Fruit fly (Drosophila melanogaster) whole organism, embryonic: ENCODE measurements around the gene eIF3h.
A peak's percentile ranks its signal among the peaks of the same experiment; 100 is the strongest.

Experiments
- Asciz ChIP-seq: fragments of 200-800 bp; sonication (Bioruptor generic); optimal IDR thresholded peaks from 2 replicates; lab custom pipeline; 2017; ENCODE audit warnings: missing biosample characterization, mild to moderate bottlenecking, missing genetic modification characterization, missing genetic modification reagents
- CG10147 ChIP-seq: fragments of 200-800 bp; sonication (Bioruptor generic); optimal IDR thresholded peaks from 2 replicates; lab custom pipeline; 2019; ENCODE audit warnings: missing biosample characterization, mild to moderate bottlenecking, missing genetic modification characterization, moderate library complexity
- CG10274 ChIP-seq: fragments of 200-800 bp; sonication (Bioruptor generic); optimal IDR thresholded peaks from 3 replicates; lab custom pipeline; 2017; ENCODE audit warnings: missing biosample characterization, mild to moderate bottlenecking, missing genetic modification characterization
- CG10565 ChIP-seq: fragments of 200-800 bp; sonication (Bioruptor generic); optimal IDR thresholded peaks from 3 replicates; lab custom pipeline; 2016; ENCODE audit warnings: missing biosample characterization, mild to moderate bottlenecking, missing genetic modification characterization
- CG11085 ChIP-seq: fragments of 200-800 bp; sonication (Bioruptor generic); IDR thresholded peaks from 2 replicates; pipeline ENCODE4 v1.3.6; 2022; ENCODE audit warnings: missing biosample characterization, missing genetic modification characterization
- CG12071 ChIP-seq: fragments of 200-800 bp; sonication (Bioruptor generic); optimal IDR thresholded peaks from 3 replicates; lab custom pipeline; 2018; ENCODE audit warnings: missing biosample characterization, mild to moderate bottlenecking, missing genetic modification characterization
- CG12155 ChIP-seq: fragments of 200-800 bp; sonication (Bioruptor generic); optimal IDR thresholded peaks from 3 replicates; lab custom pipeline; 2016; ENCODE audit warnings: missing biosample characterization, missing genetic modification characterization
- CG17385 ChIP-seq: fragments of 200-800 bp; sonication (Bioruptor generic); optimal IDR thresholded peaks from 3 replicates; lab custom pipeline; 2018; ENCODE audit warnings: missing biosample characterization, mild to moderate bottlenecking, missing genetic modification characterization
- CG1832 ChIP-seq: fragments of 200-800 bp; sonication (Bioruptor generic); optimal IDR thresholded peaks from 2 replicates; lab custom pipeline; 2017; ENCODE audit warnings: missing biosample characterization, mild to moderate bottlenecking, missing genetic modification characterization, inconsistent platforms
- CG2120 ChIP-seq: fragments of 200-800 bp; sonication (Bioruptor generic); optimal IDR thresholded peaks from 3 replicates; lab custom pipeline; 2016; ENCODE audit warnings: missing biosample characterization, missing genetic modification characterization
- CG2199 ChIP-seq: fragments of 200-800 bp; sonication (Bioruptor generic); IDR thresholded peaks from 3 replicates; pipeline ENCODE4 v1.3.6; 2022; ENCODE audit warnings: missing biosample characterization, missing genetic modification characterization
- CG31388 ChIP-seq: fragments of 200-800 bp; sonication (Bioruptor generic); optimal IDR thresholded peaks from 2 replicates; lab custom pipeline; 2016; ENCODE audit warnings: missing biosample characterization, missing genetic modification characterization
- CG4617 ChIP-seq: fragments of 200-800 bp; sonication (Bioruptor generic); optimal IDR thresholded peaks from 3 replicates; lab custom pipeline; 2016; ENCODE audit warnings: missing biosample characterization, missing genetic modification characterization, borderline replicate concordance
- CG6254 ChIP-seq: fragments of 200-800 bp; sonication (Bioruptor generic); optimal IDR thresholded peaks from 3 replicates; lab custom pipeline; 2017; ENCODE audit warnings: mild to moderate bottlenecking, missing biosample characterization, missing genetic modification reagents, missing genetic modification characterization
- CG8944 ChIP-seq: fragments of 200-800 bp; sonication (Bioruptor generic); optimal IDR thresholded peaks from 3 replicates; lab custom pipeline; 2016; ENCODE audit warnings: missing biosample characterization, missing genetic modification characterization
- CTCF ChIP-seq: fragments of 200-800 bp; sonication (Bioruptor generic); optimal IDR thresholded peaks from 2 replicates; lab custom pipeline; 2017; ENCODE audit warnings: missing biosample characterization, mild to moderate bottlenecking, missing genetic modification characterization, moderate library complexity
- CrebB ChIP-seq: fragments of 200-800 bp; sonication (Bioruptor generic); optimal IDR thresholded peaks from 3 replicates; lab custom pipeline; 2018; ENCODE audit warnings: missing biosample characterization, mild to moderate bottlenecking, missing genetic modification characterization
- Dip3 ChIP-seq: fragments of 200-800 bp; sonication (Bioruptor generic); optimal IDR thresholded peaks from 3 replicates; lab custom pipeline; 2016; ENCODE audit warnings: missing biosample characterization, missing genetic modification characterization
- GATAe ChIP-seq: fragments of 200-800 bp; sonication (Bioruptor generic); conservative IDR thresholded peaks from 2 replicates; pipeline ENCODE4 v1.3.6; 2022; ENCODE audit warnings: missing biosample characterization, missing genetic modification characterization
- H2.0 ChIP-seq: fragments of 200-800 bp; sonication (Bioruptor generic); IDR thresholded peaks from 2 replicates; pipeline ENCODE4 v1.3.6; 2022; ENCODE audit warnings: missing biosample characterization, missing genetic modification characterization
- Jarid2 ChIP-seq: fragments of 200-800 bp; sonication (Bioruptor generic); optimal IDR thresholded peaks from 3 replicates; lab custom pipeline; 2017; ENCODE audit warnings: mild to moderate bottlenecking, missing biosample characterization, missing genetic modification reagents, missing genetic modification characterization
- Mad ChIP-seq: fragments of 200-800 bp; sonication (Bioruptor generic); optimal IDR thresholded peaks from 2 replicates; lab custom pipeline; 2016; ENCODE audit warnings: missing biosample characterization, missing genetic modification characterization
- Mes4 ChIP-seq: fragments of 200-800 bp; sonication (Bioruptor generic); optimal IDR thresholded peaks from 2 replicates; lab custom pipeline; 2016; ENCODE audit warnings: missing biosample characterization, missing genetic modification characterization
- Myb ChIP-seq: fragments of 200-800 bp; sonication (Bioruptor generic); optimal IDR thresholded peaks from 2 replicates; lab custom pipeline; 2016; ENCODE audit warnings: missing biosample characterization, missing genetic modification characterization
- NC2β ChIP-seq: fragments of 200-800 bp; sonication (Bioruptor generic); optimal IDR thresholded peaks from 2 replicates; lab custom pipeline; 2016; ENCODE audit warnings: missing biosample characterization, missing genetic modification characterization
- Opbp ChIP-seq: fragments of 200-800 bp; sonication (Bioruptor generic); IDR thresholded peaks from 3 replicates; pipeline ENCODE4 v1.3.6; 2022; ENCODE audit warnings: missing biosample characterization, missing genetic modification characterization; ENCODE audit not compliant: partially characterized antibody
- Optix ChIP-seq: fragments of 200-800 bp; sonication (Bioruptor generic); IDR thresholded peaks from 3 replicates; pipeline ENCODE4 v1.3.6; 2022; ENCODE audit warnings: missing biosample characterization, missing genetic modification characterization
- Ptx1 ChIP-seq: fragments of 200-800 bp; sonication (Bioruptor generic); IDR thresholded peaks from 2 replicates; pipeline ENCODE4 v1.3.6; 2022; ENCODE audit warnings: missing biosample characterization, missing genetic modification characterization
- Scr ChIP-seq: fragments of 200-800 bp; sonication (Bioruptor generic); IDR thresholded peaks from 2 replicates; pipeline ENCODE4 v1.3.6; 2022; ENCODE audit warnings: missing biosample characterization, missing genetic modification characterization; ENCODE audit not compliant: partially characterized antibody
- Six4 ChIP-seq: fragments of 200-800 bp; sonication (Bioruptor generic); optimal IDR thresholded peaks from 2 replicates; lab custom pipeline; 2016; ENCODE audit warnings: missing biosample characterization, missing genetic modification characterization
- Ssrp ChIP-seq: fragments of 200-800 bp; sonication (Bioruptor generic); optimal IDR thresholded peaks from 2 replicates; lab custom pipeline; 2018; ENCODE audit warnings: missing biosample characterization, mild to moderate bottlenecking, missing genetic modification characterization, moderate library complexity
- bab2 ChIP-seq: fragments of 200-800 bp; sonication (Bioruptor generic); optimal IDR thresholded peaks from 2 replicates; lab custom pipeline; 2016; ENCODE audit warnings: missing biosample characterization, missing genetic modification characterization
- br ChIP-seq: fragments of >200 bp; optimal IDR thresholded peaks from 2 replicates; lab custom pipeline; 2017
- btn ChIP-seq: fragments of 200-800 bp; sonication (Bioruptor generic); optimal IDR thresholded peaks from 2 replicates; lab custom pipeline; 2016; ENCODE audit warnings: missing biosample characterization, missing genetic modification characterization
- chm ChIP-seq: fragments of 200-800 bp; sonication (Bioruptor generic); IDR thresholded peaks from 2 replicates; pipeline ENCODE4 v1.3.6; 2022; ENCODE audit warnings: missing biosample characterization, missing genetic modification characterization
- dysf ChIP-seq: fragments of 200-800 bp; sonication (Bioruptor generic); IDR thresholded peaks from 3 replicates; pipeline ENCODE4 v1.3.6; 2022; ENCODE audit warnings: missing biosample characterization, missing genetic modification characterization
- ems ChIP-seq: fragments of 200-800 bp; sonication (Bioruptor generic); optimal IDR thresholded peaks from 3 replicates; lab custom pipeline; 2016; ENCODE audit warnings: missing biosample characterization, missing genetic modification characterization
- ftz-f1 ChIP-seq: fragments of 200-800 bp; sonication (Bioruptor generic); optimal IDR thresholded peaks from 2 replicates; lab custom pipeline; 2016; ENCODE audit warnings: missing biosample characterization, missing genetic modification characterization
- ind ChIP-seq: fragments of 200-800 bp; sonication (Bioruptor generic); optimal IDR thresholded peaks from 3 replicates; lab custom pipeline; 2016; ENCODE audit warnings: missing biosample characterization, missing genetic modification characterization
- insv ChIP-seq, 2 experiments: fragments of 200-800 bp; sonication (Bioruptor generic); optimal IDR thresholded peaks; 3 replicates each; lab custom pipeline; 2016 to 2018; ENCODE audit warnings: missing biosample characterization in 2 of 2, missing genetic modification characterization in 2 of 2
- jing ChIP-seq: fragments of 200-800 bp; sonication (Bioruptor generic); optimal IDR thresholded peaks from 2 replicates; lab custom pipeline; 2018; ENCODE audit warnings: missing biosample characterization, mild to moderate bottlenecking, missing genetic modification characterization
- kni ChIP-seq: fragments of 200-800 bp; sonication (Bioruptor generic); optimal IDR thresholded peaks from 3 replicates; lab custom pipeline; 2017; ENCODE audit warnings: mild to moderate bottlenecking, missing biosample characterization, missing genetic modification reagents, missing genetic modification characterization
- lab ChIP-seq: fragments of 200-800 bp; sonication (Bioruptor generic); optimal IDR thresholded peaks from 3 replicates; lab custom pipeline; 2017; ENCODE audit warnings: missing biosample characterization, missing genetic modification characterization, mild to moderate bottlenecking, moderate library complexity, missing genetic modification reagents
- lola ChIP-seq, 3 experiments: fragments of >200 bp in 2 of 3; fragments of 200-800 bp in 1 of 3; sonication (Bioruptor generic) in 1 of 3; optimal IDR thresholded peaks; 2 replicates each; lab custom pipeline; 2017 to 2019; ENCODE audit warnings: missing biosample characterization in 3 of 3, missing genetic modification characterization in 3 of 3, mild to moderate bottlenecking in 1 of 3, moderate library complexity in 1 of 3
- nau ChIP-seq: fragments of 200-800 bp; sonication (Bioruptor generic); optimal IDR thresholded peaks from 3 replicates; lab custom pipeline; 2017; ENCODE audit warnings: missing biosample characterization, mild to moderate bottlenecking, missing genetic modification characterization, missing genetic modification reagents
- onecut ChIP-seq: fragments of 200-800 bp; sonication (Bioruptor generic); IDR thresholded peaks from 2 replicates; pipeline ENCODE4 v1.3.6; 2022; ENCODE audit warnings: missing biosample characterization, missing genetic modification characterization
- pan ChIP-seq, 4 experiments: fragments of >200 bp in 3 of 4; fragments of 200-800 bp in 1 of 4; sonication (Bioruptor generic) in 1 of 4; optimal IDR thresholded peaks in 3 of 4; IDR thresholded peaks in 1 of 4; 2 replicates each; pipeline versions ENCODE4 v1.3.6 to Lab custom; 2017 to 2022; ENCODE audit warnings: missing biosample characterization in 2 of 4, missing genetic modification characterization in 2 of 4, mixed read lengths in 1 of 4
- pho ChIP-seq: fragments of 200-800 bp; sonication (Bioruptor generic); optimal IDR thresholded peaks from 2 replicates; lab custom pipeline; 2016; ENCODE audit warnings: missing biosample characterization, missing genetic modification characterization
- pum ChIP-seq: fragments of 200-800 bp; sonication (Bioruptor generic); optimal IDR thresholded peaks from 2 replicates; lab custom pipeline; 2016; ENCODE audit warnings: missing biosample characterization, missing genetic modification characterization
- scrt ChIP-seq: fragments of 200-800 bp; sonication (Bioruptor generic); optimal IDR thresholded peaks from 2 replicates; lab custom pipeline; 2018; ENCODE audit warnings: missing biosample characterization, mild to moderate bottlenecking, missing genetic modification characterization, moderate library complexity
- sens ChIP-seq: fragments of 200-800 bp; sonication (Bioruptor generic); peaks from one replicate; lab custom pipeline; 2016; ENCODE audit warnings: missing biosample characterization, missing genetic modification characterization
- tup ChIP-seq: fragments of 200-800 bp; sonication (Bioruptor generic); optimal IDR thresholded peaks from 2 replicates; lab custom pipeline; 2016; ENCODE audit warnings: missing biosample characterization, mild to moderate bottlenecking, missing genetic modification characterization, moderate library complexity

eIF3h gene

DNA sequence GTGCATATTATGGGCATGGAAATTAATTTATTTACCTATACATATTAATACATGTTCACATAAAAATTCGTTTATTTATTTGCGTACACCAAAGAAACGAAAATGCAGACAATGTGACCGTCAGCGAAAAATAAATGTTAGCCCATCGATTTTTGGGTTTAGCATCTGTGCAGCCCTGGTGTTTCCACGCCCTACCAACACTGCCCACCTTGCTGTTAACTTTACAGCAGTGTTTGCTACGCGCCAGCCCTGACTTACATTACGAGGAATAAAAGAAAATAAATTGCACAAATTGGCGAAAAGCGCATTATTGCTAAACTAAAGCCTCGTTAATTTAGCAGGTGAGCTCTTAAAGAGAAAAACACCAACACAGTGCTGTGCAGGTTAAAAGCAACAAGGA is 9.9 kb downstream of the eIF3h start, which contains the start of the genes CG33995, CG44000 and CG44001 (continued):
- peak; percentile 2 for TF ChIP-seq Jarid2
- TF ChIP-seq pum (GFP tag; lab: Kevin White, UChicago) = peak; percentile 52
- no peak for TF ChIP-seq Ssrp (tag; lab: Kevin White, UChicago)
- TF ChIP-seq kni (GFP tag; lab: Kevin White, UChicago) = no peak
- TF ChIP-seq GATAe (GFP tag; lab: Robert Waterston, UW) = no peak
- peak; percentile 54 for TF ChIP-seq CG12155 (GFP tag; lab: Kevin White, UChicago)
- TF ChIP-seq CG10274 (GFP tag; lab: Kevin White, UChicago) = no peak
- peak; percentile 78 for TF ChIP-seq Myb (GFP tag; lab: Kevin White, UChicago)
- no peak for TF ChIP-seq Scr (GFP tag; lab: Robert Waterston, UW)
- no peak for TF ChIP-seq CG31388 (GFP tag; lab: Kevin White, UChicago)
- TF ChIP-seq jing (GFP tag; lab: Kevin White, UChicago) = no peak
- no peak for TF ChIP-seq CG1832 (GFP tag; lab: Kevin White, UChicago)
- peak; percentile 36 for TF ChIP-seq ems (GFP tag; lab: Kevin White, UChicago)
- peak; percentile 80 for TF ChIP-seq Opbp (GFP tag; lab: Robert Waterston, UW)
- no peak for TF ChIP-seq CTCF (GFP tag; lab: Kevin White, UChicago)
- peak; percentile 57 for TF ChIP-seq chm (GFP tag; lab: Robert Waterston, UW)
- TF ChIP-seq ind (GFP tag; lab: Kevin White, UChicago) = peak; percentile 51
- peak; percentile 98 for TF ChIP-seq CG4617 (GFP tag; lab: Kevin White, UChicago)
- TF ChIP-seq pan (optimal IDR thresholded peaks at IDR 0.05; lab: Kevin White, UChicago) = no peak
- peak in 1 of 2 experiments; percentile 22 for TF ChIP-seq pan (GFP tag; optimal IDR thresholded peaks at IDR 0.05 in 1 of 2, IDR thresholded peaks at IDR 0.05 in 1 of 2)
- no peak for TF ChIP-seq CG12071
- peak; percentile 49 for TF ChIP-seq Ptx1
- TF ChIP-seq CrebB (tag; lab: Kevin White, UChicago) = peak; percentile 11
- no peak for TF ChIP-seq Optix (GFP tag; lab: Robert Waterston, UW)
- no peak for TF ChIP-seq Asciz (GFP tag; lab: Kevin White, UChicago)
- no peak for TF ChIP-seq CG2199 (GFP tag; lab: Robert Waterston, UW)
- TF ChIP-seq CG6254 = no peak
- no peak for TF ChIP-seq CG17385
- TF ChIP-seq nau (GFP tag; lab: Kevin White, UChicago) = no peak
- TF ChIP-seq Dip3 (GFP tag; lab: Kevin White, UChicago) = peak; percentile 39
- no peak for TF ChIP-seq br (lab: Kevin White, UChicago)
- TF ChIP-seq ftz-f1 (GFP tag; lab: Kevin White, UChicago) = peak; percentile 6
- peak; percentile 4 for TF ChIP-seq btn (GFP tag; lab: Kevin White, UChicago)
- TF ChIP-seq Six4 (GFP tag; lab: Kevin White, UChicago) = no peak
- no peak for TF ChIP-seq dysf (GFP tag; lab: Robert Waterston, UW)
- peak; percentile 76 for TF ChIP-seq NC2β
- TF ChIP-seq lola (GFP tag; optimal IDR thresholded peaks at IDR 0.05; lab: Kevin White, UChicago) = no peak
- peak; percentile 11 for TF ChIP-seq Mes4
- TF ChIP-seq H2.0 = peak; percentile 50
- TF ChIP-seq lab (GFP tag; lab: Kevin White, UChicago) = peak; percentile 47
- peak; percentile 39; the same call in 1 of the 2 replicates for TF ChIP-seq CG11085 (GFP tag; lab: Robert Waterston, UW)
- peak; percentile 46 for TF ChIP-seq bab2 (GFP tag; lab: Kevin White, UChicago)
- no peak for TF ChIP-seq CG10147 (GFP tag; lab: Kevin White, UChicago)
- peak; percentile 58 for TF ChIP-seq pho (GFP tag; lab: Kevin White, UChicago)
- peak; percentile 72 for TF ChIP-seq Mad (GFP tag; lab: Kevin White, UChicago)
- TF ChIP-seq tup = peak; percentile 28
- TF ChIP-seq onecut (GFP tag; lab: Robert Waterston, UW) = peak; percentile 98
- no peak for TF ChIP-seq CG10565 (GFP tag; lab: Kevin White, UChicago)
- peak; percentile 93 for TF ChIP-seq sens
- TF ChIP-seq CG8944 (GFP tag; lab: Kevin White, UChicago) = peak; percentile 48
- no peak for TF ChIP-seq scrt
- peak; percentile 78 for TF ChIP-seq CG2120 (GFP tag; lab: Kevin White, UChicago)
- peak in 1 of 2 experiments; percentile 8 for TF ChIP-seq insv (GFP tag; optimal IDR thresholded peaks at IDR 0.05; lab: Kevin White, UChicago)
